Worm (Caenorhabditis elegans): Measurements from ENCODE around the gene R04D3.3.

DNA sequence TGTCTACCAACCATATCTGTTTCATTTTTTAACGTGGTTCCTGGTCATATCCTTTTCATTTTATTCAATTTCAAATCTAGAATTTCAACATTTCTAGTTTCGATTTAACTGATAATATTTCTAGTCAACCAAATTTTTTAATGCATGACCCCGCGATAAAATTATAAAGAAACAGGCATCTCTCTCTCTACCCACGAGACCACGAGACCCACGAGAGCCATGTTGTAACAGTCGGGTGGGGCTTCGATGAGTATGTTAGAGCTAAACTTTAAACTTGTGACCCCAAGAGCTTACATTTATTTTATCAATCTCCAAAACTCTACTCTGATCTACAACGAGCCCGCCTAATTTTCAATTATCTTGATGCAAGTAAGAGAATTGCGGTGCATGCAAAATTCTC, 27.9 kb upstream of the R04D3.3 start:
- TF ChIP-seq rnt-1 (tag; optimal IDR thresholded peaks at IDR 0.05) (peak; percentile 47), unc-62 (GFP tag; optimal IDR thresholded peaks at IDR 0.05) (no peak), nhr-11 (tag; optimal IDR thresholded peaks at IDR 0.05) (no peak), ama-1 (optimal IDR thresholded peaks at IDR 0.05) (no peak), nhr-76 (tag; optimal IDR thresholded peaks at IDR 0.05) (no peak)
